Worm (Caenorhabditis elegans): Measurements from ENCODE around the gene nhr-91.

Gene nhr-91

ce11 chrX:15276774-15277173, 32.4 kb upstream of the nhr-91 start (continued):
- TF ChIP-seq dpl-1 (GFP tag; optimal IDR thresholded peaks at IDR 0.05) (peak; percentile 23), zag-1 (tag; optimal IDR thresholded peaks at IDR 0.05) (no peak), ceh-20 (GFP tag; IDR thresholded peaks at IDR 0.05) (peak; percentile 50; the same call in 1 of the 2 replicates), lin-38 (GFP tag; IDR thresholded peaks at IDR 0.05) (no peak), R02D3.7 (tag; optimal IDR thresholded peaks at IDR 0.05) (no peak), attf-4 (tag; optimal IDR thresholded peaks at IDR 0.05) (no peak), hif-1 (tag; optimal IDR thresholded peaks at IDR 0.05) (peak in 1 of 2 experiments; percentile 26), saeg-2 (GFP tag; IDR thresholded peaks at IDR 0.05) (no peak), set-16 (GFP tag; IDR thresholded peaks at IDR 0.05) (0 out of 2 replicates have a peak, but pooled peaks have one; percentile 11), ces-1 (GFP tag; optimal IDR thresholded peaks at IDR 0.05) (peak; percentile 81), nhr-10 (tag; optimal IDR thresholded peaks at IDR 0.05) (no peak), daf-8 (GFP tag; IDR thresholded peaks at IDR 0.05) (no peak), unc-62 (GFP tag; optimal IDR thresholded peaks at IDR 0.05 in 1 of 2) (peak in 1 of 2 experiments; percentile 89), unc-62 (tag; optimal IDR thresholded peaks at IDR 0.05) (no peak), nhr-77 (tag; optimal IDR thresholded peaks at IDR 0.05) (peak; percentile 47), mxl-3 (GFP tag; optimal IDR thresholded peaks at IDR 0.05) (peak; percentile 58), zip-11 (GFP tag; IDR thresholded peaks at IDR 0.05) (no peak), nhr-6 (tag; optimal IDR thresholded peaks at IDR 0.05) (peak; percentile 56), ceh-28 (tag; optimal IDR thresholded peaks at IDR 0.05) (no peak), mes-2 (tag; optimal IDR thresholded peaks at IDR 0.05; ENCODE audit: poor library complexity, severe bottlenecking) (peak; percentile 60), zfp-3 (GFP tag; conservative IDR thresholded peaks at IDR 0.05) (no peak), dmd-9 (GFP tag; IDR thresholded peaks at IDR 0.05) (no peak), dmd-8 (GFP tag; IDR thresholded peaks at IDR 0.05) (no peak), zfp-2 (tag; optimal IDR thresholded peaks at IDR 0.05) (no peak), tag-97 (GFP tag; IDR thresholded peaks at IDR 0.05) (no peak), tra-1 (GFP tag; IDR thresholded peaks at IDR 0.05) (no peak), ztf-11 (tag; optimal IDR thresholded peaks at IDR 0.05) (no peak), daf-19 (GFP tag; conservative IDR thresholded peaks at IDR 0.05) (no peak), snpc-1.2 (GFP tag; IDR thresholded peaks at IDR 0.05) (no peak), nhr-28 (tag; optimal IDR thresholded peaks at IDR 0.05) (peak; percentile 81), nhr-48 (tag; optimal IDR thresholded peaks at IDR 0.05) (peak; percentile 85), nhr-25 (tag; optimal IDR thresholded peaks at IDR 0.05; ENCODE audit: borderline replicate concordance, insufficient read depth) (peak; percentile 84), mep-1 (tag; optimal IDR thresholded peaks at IDR 0.05) (peak; percentile 85), ztf-7 (tag; optimal IDR thresholded peaks at IDR 0.05) (peak; percentile 29), cey-2 (tag; optimal IDR thresholded peaks at IDR 0.05; ENCODE audit: borderline replicate concordance, insufficient read depth) (no peak), gei-8 (GFP tag; optimal IDR thresholded peaks at IDR 0.05) (no peak), daf-16 (GFP tag; optimal IDR thresholded peaks at IDR 0.05) (no peak), daf-16 (tag; optimal IDR thresholded peaks at IDR 0.05) (no peak), F44E2.7 (GFP tag; IDR thresholded peaks at IDR 0.05) (no peak), pha-4 (GFP tag; IDR thresholded peaks at IDR 0.05) (no peak; the same call in 1 of the 2 replicates), pha-4 (tag; optimal IDR thresholded peaks at IDR 0.05) (peak; percentile 69), lin-39 (tag; optimal IDR thresholded peaks at IDR 0.05) (no peak), lin-1 (GFP tag; IDR thresholded peaks at IDR 0.05) (no peak), Y5F2A.4 (GFP tag; optimal IDR thresholded peaks at IDR 0.05) (no peak), rbr-2 (tag; optimal IDR thresholded peaks at IDR 0.05) (peak; percentile 73), F26F4.8 (GFP tag; conservative IDR thresholded peaks at IDR 0.05) (no peak), unc-39 (tag; optimal IDR thresholded peaks at IDR 0.05) (no peak), F37D6.2 (tag; optimal IDR thresholded peaks at IDR 0.05) (no peak), madf-9 (GFP tag; conservative IDR thresholded peaks at IDR 0.05) (0 out of 2 replicates have a peak, but pooled peaks have one; percentile 20), hlh-11 (tag; optimal IDR thresholded peaks at IDR 0.05) (peak; percentile 84), dmd-6 (GFP tag; IDR thresholded peaks at IDR 0.05) (peak; percentile 62), lir-3 (tag; optimal IDR thresholded peaks at IDR 0.05) (no peak)

All from whole organism, L4 larva.